Fruit fly (Drosophila melanogaster) Kc167 (cell line): ENCODE measurements around the gene CG13032.

Experiments
- Sin3A ChIP-seq: fragments of >200 bp; optimal IDR thresholded peaks from 2 replicates; lab custom pipeline; 2018; ENCODE audit warnings: missing external identifiers
- psq ChIP-seq: fragments of >200 bp; optimal IDR thresholded peaks from 2 replicates; lab custom pipeline; 2017; ENCODE audit warnings: missing external identifiers

dm6 chr3L:16647578-16648113, 26.1 kb upstream of the CG13032 start, which contains the start of gene Abl:
- TF ChIP-seq Sin3A (lab: Kevin White, UChicago) (no peak), psq (no peak)
